Fruit fly (Drosophila melanogaster): Measurements from ENCODE around the gene csw.

csw gene

DNA sequence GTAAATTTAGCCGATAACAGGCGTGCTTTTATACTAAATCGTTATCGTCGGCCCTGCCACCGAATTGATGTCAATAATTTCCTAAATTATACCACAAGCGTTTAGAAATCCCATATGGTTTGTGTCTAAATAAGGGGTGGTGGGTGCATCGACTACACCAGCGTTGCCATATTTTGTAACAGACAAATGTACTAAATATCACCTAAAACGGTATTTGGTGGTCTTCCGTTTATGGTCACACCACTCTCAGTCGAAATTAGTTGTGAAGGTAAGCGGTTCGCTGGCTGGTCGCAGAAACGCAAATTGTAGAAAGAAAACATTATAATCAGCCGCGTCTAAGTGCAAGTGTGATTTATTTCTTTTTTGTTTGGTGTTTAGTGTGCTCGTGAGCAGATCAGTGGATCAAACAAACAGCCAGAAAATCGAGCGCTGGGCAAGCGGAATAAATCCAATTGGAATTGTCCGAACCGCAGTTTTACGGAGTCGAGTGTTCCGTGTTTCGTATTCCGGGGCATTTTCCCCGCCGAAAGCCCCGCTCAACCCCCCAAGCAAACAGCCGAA, 13.6 kb upstream of the csw start, which contains the start of the genes CG16903 and Unc-76 (continued):
- TF ChIP-seq phol (tag; optimal IDR thresholded peaks at IDR 0.05) (peak; percentile 71), C15 (GFP tag; IDR thresholded peaks at IDR 0.05) (no peak), Hr51 (GFP tag; optimal IDR thresholded peaks at IDR 0.05) (peak in 1 of 2 experiments; percentile 47), CrebB (tag; optimal IDR thresholded peaks at IDR 0.05) (peak; percentile 57), pan (optimal IDR thresholded peaks at IDR 0.05) (no peak), pan (GFP tag; optimal IDR thresholded peaks at IDR 0.05 in 1 of 2, IDR thresholded peaks at IDR 0.05 in 1 of 2) (no peak), CG16779 (GFP tag; IDR thresholded peaks at IDR 0.05) (no peak), lmd (GFP tag; IDR thresholded peaks at IDR 0.05) (no peak), CG16813 (GFP tag; IDR thresholded peaks at IDR 0.05; ENCODE audit: partially characterized antibody) (no peak), CG6689 (GFP tag; IDR thresholded peaks at IDR 0.05) (no peak), lov (optimal IDR thresholded peaks at IDR 0.05) (no peak), lov (GFP tag; IDR thresholded peaks at IDR 0.05) (no peak), CG16815 (GFP tag; optimal IDR thresholded peaks at IDR 0.05) (no peak), da (GFP tag; optimal IDR thresholded peaks at IDR 0.05) (no peak), sim (GFP tag; IDR thresholded peaks at IDR 0.05) (no peak), zen2 (GFP tag; IDR thresholded peaks at IDR 0.05; ENCODE audit: partially characterized antibody) (no peak), Atf3 (GFP tag; optimal IDR thresholded peaks at IDR 0.05) (no peak), CG17802 (tag; optimal IDR thresholded peaks at IDR 0.05) (no peak), pzg (GFP tag; optimal IDR thresholded peaks at IDR 0.05) (peak; percentile 100), Hand (GFP tag; optimal IDR thresholded peaks at IDR 0.05) (peak; percentile 38), CG3726 (GFP tag; IDR thresholded peaks at IDR 0.05) (no peak), kah (GFP tag; optimal IDR thresholded peaks at IDR 0.05) (peak; percentile 52), CG10654 (GFP tag; optimal IDR thresholded peaks at IDR 0.05) (no peak), CG6813 (GFP tag; optimal IDR thresholded peaks at IDR 0.05) (peak; percentile 13), CG7987 (GFP tag; optimal IDR thresholded peaks at IDR 0.05) (peak; percentile 69), pfk (GFP tag; optimal IDR thresholded peaks at IDR 0.05) (peak; percentile 64), zfh1 (GFP tag; IDR thresholded peaks at IDR 0.05) (peak; percentile 46; the same call in 1 of the 3 replicates), Jarid2 (GFP tag; optimal IDR thresholded peaks at IDR 0.05) (peak; percentile 96), HLH4C (GFP tag; IDR thresholded peaks at IDR 0.05; ENCODE audit: partially characterized antibody) (peak; percentile 49), CG1792 (GFP tag; optimal IDR thresholded peaks at IDR 0.05) (no peak), org-1 (GFP tag; optimal IDR thresholded peaks at IDR 0.05) (no peak), CG6175 (GFP tag; IDR thresholded peaks at IDR 0.05) (no peak), disco-r (GFP tag; optimal IDR thresholded peaks at IDR 0.05) (no peak), Fer1 (GFP tag; optimal IDR thresholded peaks at IDR 0.05) (peak; percentile 75), ATbp (GFP tag; optimal IDR thresholded peaks at IDR 0.05) (no peak), CG10565 (GFP tag; optimal IDR thresholded peaks at IDR 0.05) (no peak), Chrac-16 (GFP tag; optimal IDR thresholded peaks at IDR 0.05) (no peak), CG15601 (tag; optimal IDR thresholded peaks at IDR 0.05) (peak; percentile 78), CG33213 (GFP tag; optimal IDR thresholded peaks at IDR 0.05) (peak; percentile 91), CG4730 (GFP tag; IDR thresholded peaks at IDR 0.05) (no peak), Dip3 (GFP tag; optimal IDR thresholded peaks at IDR 0.05) (peak; percentile 47), CG14965 (GFP tag; optimal IDR thresholded peaks at IDR 0.05; ENCODE audit: borderline replicate concordance) (no peak), Trl (optimal IDR thresholded peaks at IDR 0.05) (no peak), Trl (GFP tag; optimal IDR thresholded peaks at IDR 0.05) (peak; percentile 51), CG15696 (tag; optimal IDR thresholded peaks at IDR 0.05) (peak; percentile 15), gce (GFP tag; IDR thresholded peaks at IDR 0.05) (no peak), Ravus (GFP tag; IDR thresholded peaks at IDR 0.05) (no peak), CG15073 (GFP tag; optimal IDR thresholded peaks at IDR 0.05) (no peak), CG3065 (GFP tag; optimal IDR thresholded peaks at IDR 0.05) (peak; percentile 2), MESR4 (GFP tag; optimal IDR thresholded peaks at IDR 0.05) (peak; percentile 91), zf30C (GFP tag; optimal IDR thresholded peaks at IDR 0.05) (no peak)

Data from whole organism, embryonic.